Fruit fly (Drosophila melanogaster) whole organism, adult: ENCODE measurements around the gene CG42259.

Experiments used
- CG11617 ChIP-seq: fragments of 200-800 bp; sonication (Bioruptor generic); optimal IDR thresholded peaks from 2 replicates; lab custom pipeline; 2017; ENCODE audit warnings: mild to moderate bottlenecking, missing biosample characterization, missing genetic modification reagents, missing genetic modification characterization
- CG14711 ChIP-seq: fragments of 200-800 bp; sonication (Bioruptor generic); optimal IDR thresholded peaks from 2 replicates; lab custom pipeline; 2018; ENCODE audit warnings: missing biosample characterization, mild to moderate bottlenecking, missing genetic modification characterization, moderate library complexity
- CG5204 ChIP-seq: fragments of 200-800 bp; sonication (Bioruptor generic); optimal IDR thresholded peaks from 2 replicates; lab custom pipeline; 2016; ENCODE audit warnings: missing biosample characterization, missing genetic modification characterization
- CG7045 ChIP-seq: fragments of 200-800 bp; sonication (Bioruptor generic); optimal IDR thresholded peaks from 2 replicates; lab custom pipeline; 2017; ENCODE audit warnings: missing biosample characterization, mild to moderate bottlenecking, missing genetic modification characterization
- CG7101 ChIP-seq: fragments of 200-800 bp; sonication (Bioruptor generic); optimal IDR thresholded peaks from 2 replicates; lab custom pipeline; 2018; ENCODE audit warnings: missing biosample characterization, mild to moderate bottlenecking, missing genetic modification characterization, moderate library complexity
- Clk ChIP-seq: fragments of 200-800 bp; sonication (Bioruptor generic); optimal IDR thresholded peaks from 2 replicates; lab custom pipeline; 2017; ENCODE audit warnings: missing biosample characterization, missing genetic modification characterization
- Hr96 ChIP-seq: fragments of 200-800 bp; sonication (Bioruptor generic); optimal IDR thresholded peaks from 2 replicates; lab custom pipeline; 2016; ENCODE audit warnings: missing biosample characterization, missing genetic modification characterization
- Mnt ChIP-seq: fragments of 200-800 bp; sonication (Bioruptor generic); optimal IDR thresholded peaks from 2 replicates; lab custom pipeline; 2016; ENCODE audit warnings: missing biosample characterization, mild to moderate bottlenecking, missing genetic modification characterization
- bab1 ChIP-seq: fragments of 200-800 bp; sonication (Bioruptor generic); optimal IDR thresholded peaks from 3 replicates; lab custom pipeline; 2019; ENCODE audit warnings: missing biosample characterization, mild to moderate bottlenecking, missing genetic modification characterization, moderate library complexity
- cic ChIP-seq: fragments of 200-800 bp; sonication (Bioruptor generic); optimal IDR thresholded peaks from 2 replicates; lab custom pipeline; 2017; ENCODE audit warnings: missing biosample characterization, mild to moderate bottlenecking, missing genetic modification characterization, moderate library complexity
- kay ChIP-seq: fragments of 200-800 bp; sonication (Bioruptor generic); peaks from one replicate; lab custom pipeline; 2016; ENCODE audit warnings: missing biosample characterization, missing genetic modification characterization, borderline replicate concordance
- ovo ChIP-seq: fragments of 200-800 bp; sonication (Bioruptor generic); optimal IDR thresholded peaks from 2 replicates; lab custom pipeline; 2016; ENCODE audit warnings: missing biosample characterization, missing genetic modification characterization
- pad ChIP-seq: fragments of 200-800 bp; sonication (Bioruptor generic); optimal IDR thresholded peaks from 3 replicates; lab custom pipeline; 2017; ENCODE audit warnings: missing biosample characterization, missing genetic modification characterization, mild to moderate bottlenecking, moderate library complexity, missing genetic modification reagents
- tj ChIP-seq: fragments of 200-800 bp; sonication (Bioruptor generic); optimal IDR thresholded peaks from 3 replicates; lab custom pipeline; 2017; ENCODE audit warnings: missing biosample characterization, mild to moderate bottlenecking, missing genetic modification characterization, moderate library complexity

DNA sequence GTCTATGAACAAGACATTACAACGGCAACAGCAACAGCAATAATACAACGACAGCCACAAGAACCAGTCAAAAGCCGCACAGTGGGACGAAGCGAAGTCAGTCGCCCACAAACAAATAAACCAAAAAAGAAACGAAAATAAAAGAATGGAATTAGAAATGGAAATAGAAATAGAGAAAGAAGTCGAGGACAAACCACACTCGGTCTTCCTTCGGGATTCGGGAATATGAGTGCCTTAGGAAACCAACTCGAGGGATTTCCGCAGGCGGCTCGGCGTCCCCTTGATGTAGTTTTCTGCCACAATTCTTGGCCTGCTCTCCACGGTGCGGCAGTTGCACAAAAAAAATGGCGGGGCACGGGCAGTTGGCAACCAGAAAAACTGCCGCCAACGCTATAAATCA is 44.4 kb downstream of the CG42259 start:
- TF ChIP-seq tj (GFP tag; lab: Kevin White, UChicago), result no peak
- TF ChIP-seq Mnt, result no peak
- no peak for TF ChIP-seq CG5204 (GFP tag; lab: Kevin White, UChicago)
- no peak for TF ChIP-seq cic (GFP tag; lab: Kevin White, UChicago)
- TF ChIP-seq CG7045 (GFP tag; lab: Kevin White, UChicago), result no peak
- no peak for TF ChIP-seq CG14711 (tag; lab: Kevin White, UChicago)
- no peak for TF ChIP-seq pad (GFP tag; lab: Kevin White, UChicago)
- no peak for TF ChIP-seq kay (GFP tag; lab: Kevin White, UChicago)
- TF ChIP-seq CG11617, result no peak
- TF ChIP-seq ovo (GFP tag; lab: Kevin White, UChicago), result no peak
- no peak for TF ChIP-seq Hr96
- no peak for TF ChIP-seq CG7101 (tag; lab: Kevin White, UChicago)
- no peak for TF ChIP-seq Clk
- TF ChIP-seq bab1 (GFP tag; lab: Kevin White, UChicago), result no peak
